Fruit fly (Drosophila melanogaster) whole organism, pupa: ENCODE results near the gene grp.

ENCODE experiments used
- CG10348 ChIP-seq: fragments of 200-800 bp; sonication (Bioruptor generic); IDR thresholded peaks from 2 replicates; pipeline ENCODE4 v1.3.6; 2022; ENCODE audit warnings: missing biosample characterization, missing genetic modification characterization
- CG12605 ChIP-seq: fragments of 200-800 bp; sonication (Bioruptor generic); IDR thresholded peaks from 2 replicates; pipeline ENCODE4 v1.3.6; 2022; ENCODE audit warnings: missing biosample characterization, missing genetic modification characterization
- CG13204 ChIP-seq: fragments of 200-800 bp; sonication (Bioruptor generic); optimal IDR thresholded peaks from 2 replicates; lab custom pipeline; 2018; ENCODE audit warnings: missing biosample characterization, mild to moderate bottlenecking, missing genetic modification characterization, moderate library complexity
- CG14655 ChIP-seq: fragments of 200-800 bp; sonication (Bioruptor generic); optimal IDR thresholded peaks from 3 replicates; lab custom pipeline; 2017; ENCODE audit warnings: mild to moderate bottlenecking, missing biosample characterization, missing genetic modification reagents, missing genetic modification characterization
- CG15710 ChIP-seq: fragments of 200-800 bp; sonication (Bioruptor generic); optimal IDR thresholded peaks from 2 replicates; lab custom pipeline; 2018; ENCODE audit warnings: missing biosample characterization, mild to moderate bottlenecking, missing genetic modification characterization, moderate library complexity
- CG17806 ChIP-seq: fragments of 200-800 bp; sonication (Bioruptor generic); optimal IDR thresholded peaks from 2 replicates; lab custom pipeline; 2018; ENCODE audit warnings: missing biosample characterization, mild to moderate bottlenecking, missing genetic modification characterization, moderate library complexity
- CG32121 ChIP-seq: fragments of 200-800 bp; sonication (Bioruptor generic); IDR thresholded peaks from 2 replicates; pipeline ENCODE4 v1.3.6; 2022; ENCODE audit warnings: missing biosample characterization, missing genetic modification characterization
- CG34367 ChIP-seq: fragments of 200-800 bp; sonication (Bioruptor generic); optimal IDR thresholded peaks from 2 replicates; lab custom pipeline; 2018; ENCODE audit warnings: missing biosample characterization, mild to moderate bottlenecking, missing genetic modification characterization
- CG4496 ChIP-seq: fragments of 200-800 bp; sonication (Bioruptor generic); IDR thresholded peaks from 3 replicates; pipeline ENCODE4 v1.3.6; 2022; ENCODE audit warnings: missing biosample characterization, missing genetic modification characterization
- CG8159 ChIP-seq: fragments of 200-800 bp; sonication (Bioruptor generic); optimal IDR thresholded peaks from 3 replicates; lab custom pipeline; 2018; ENCODE audit warnings: missing biosample characterization, mild to moderate bottlenecking, missing genetic modification characterization, moderate library complexity
- CG8301 ChIP-seq: fragments of 200-800 bp; sonication (Bioruptor generic); optimal IDR thresholded peaks from 2 replicates; lab custom pipeline; 2018; ENCODE audit warnings: missing biosample characterization, mild to moderate bottlenecking, missing genetic modification characterization
- CG9948 ChIP-seq: fragments of 200-800 bp; sonication (Bioruptor generic); optimal IDR thresholded peaks from 2 replicates; lab custom pipeline; 2018; ENCODE audit warnings: missing biosample characterization, mild to moderate bottlenecking, missing genetic modification characterization, moderate library complexity
- D1 ChIP-seq: fragments of 200-800 bp; sonication (Bioruptor generic); optimal IDR thresholded peaks from 2 replicates; lab custom pipeline; 2018; ENCODE audit warnings: missing biosample characterization, mild to moderate bottlenecking, missing genetic modification characterization, moderate library complexity
- EcR ChIP-seq: fragments of 200-800 bp; sonication (Bioruptor generic); optimal IDR thresholded peaks from 3 replicates; lab custom pipeline; 2019; ENCODE audit warnings: missing biosample characterization, missing genetic modification characterization, mild to moderate bottlenecking, moderate library complexity, missing genetic modification reagents
- Ets98B ChIP-seq: fragments of 200-800 bp; sonication (Bioruptor generic); IDR thresholded peaks from 2 replicates; pipeline ENCODE4 v1.3.6; 2022; ENCODE audit warnings: missing biosample characterization, missing genetic modification characterization
- Pif1A ChIP-seq: fragments of 200-800 bp; sonication (Bioruptor generic); optimal IDR thresholded peaks from 3 replicates; lab custom pipeline; 2016; ENCODE audit warnings: missing biosample characterization, missing genetic modification characterization
- Pif1B ChIP-seq: fragments of 200-800 bp; sonication (Bioruptor generic); optimal IDR thresholded peaks from 3 replicates; lab custom pipeline; 2016; ENCODE audit warnings: missing biosample characterization, missing genetic modification characterization
- Snoo ChIP-seq: fragments of 200-800 bp; sonication (Bioruptor generic); optimal IDR thresholded peaks from 3 replicates; lab custom pipeline; 2017; ENCODE audit warnings: missing biosample characterization, mild to moderate bottlenecking, missing genetic modification characterization, inconsistent platforms
- fd96Ca ChIP-seq: fragments of 200-800 bp; sonication (Bioruptor generic); IDR thresholded peaks from 3 replicates; pipeline ENCODE4 v1.3.6; 2022; ENCODE audit warnings: missing biosample characterization, missing genetic modification characterization
- gl ChIP-seq: fragments of 200-800 bp; sonication (Bioruptor generic); optimal IDR thresholded peaks from 2 replicates; lab custom pipeline; 2018; ENCODE audit warnings: missing biosample characterization, mild to moderate bottlenecking, missing genetic modification characterization
- rn ChIP-seq: fragments of 200-800 bp; sonication (Bioruptor generic); IDR thresholded peaks from 2 replicates; pipeline ENCODE4 v1.3.6; 2022; ENCODE audit warnings: missing biosample characterization, missing genetic modification characterization

The grp gene

dm6 chr2L:16706882-16707775 lies 27.3 kb downstream of the grp start:
- TF ChIP-seq Ets98B, result no peak
- no peak for TF ChIP-seq rn
- TF ChIP-seq D1 (tag; lab: Kevin White, UChicago), result no peak
- TF ChIP-seq EcR (GFP tag; lab: Kevin White, UChicago), result no peak

DNA sequence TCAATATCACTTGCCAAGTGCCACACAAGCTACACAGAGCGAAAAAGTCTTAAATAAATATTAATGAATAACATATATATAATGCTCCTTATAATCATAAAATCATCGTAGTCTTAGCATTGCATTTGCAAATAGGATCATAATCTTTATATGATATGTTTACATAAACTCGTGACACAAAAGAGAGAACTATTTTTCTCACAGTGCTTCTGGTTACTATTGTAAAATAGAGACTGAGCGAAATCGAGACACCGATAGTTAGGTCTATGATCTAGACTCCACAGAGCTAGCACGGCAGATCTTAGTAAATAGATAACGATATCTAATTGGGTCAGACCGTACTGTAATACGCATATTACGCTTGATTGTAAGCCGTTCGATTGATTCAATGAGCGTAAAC lies 29.8 kb downstream of the grp start:
- TF ChIP-seq gl (tag; lab: Kevin White, UChicago) (no peak), Pif1B (peak; percentile 44), Snoo (tag; lab: Kevin White, UChicago) (no peak), CG12605 (peak; percentile 88), CG10348 (no peak; the same call in 1 of the 2 replicates), CG14655 (GFP tag; lab: Kevin White, UChicago) (no peak), Pif1A (GFP tag; lab: Kevin White, UChicago) (peak; percentile 7)

dm6 chr2L:16710234-16710633 lies 30.4 kb downstream of the grp start:
- TF ChIP-seq Ets98B, result no peak
- TF ChIP-seq EcR (GFP tag; lab: Kevin White, UChicago), result no peak
- no peak for TF ChIP-seq CG13204 (GFP tag; lab: Kevin White, UChicago)
- TF ChIP-seq D1 (tag; lab: Kevin White, UChicago), result no peak
- no peak for TF ChIP-seq CG12605
- no peak for TF ChIP-seq CG8301 (tag; lab: Kevin White, UChicago)
- TF ChIP-seq, all 21 proteins: peak for 0

DNA sequence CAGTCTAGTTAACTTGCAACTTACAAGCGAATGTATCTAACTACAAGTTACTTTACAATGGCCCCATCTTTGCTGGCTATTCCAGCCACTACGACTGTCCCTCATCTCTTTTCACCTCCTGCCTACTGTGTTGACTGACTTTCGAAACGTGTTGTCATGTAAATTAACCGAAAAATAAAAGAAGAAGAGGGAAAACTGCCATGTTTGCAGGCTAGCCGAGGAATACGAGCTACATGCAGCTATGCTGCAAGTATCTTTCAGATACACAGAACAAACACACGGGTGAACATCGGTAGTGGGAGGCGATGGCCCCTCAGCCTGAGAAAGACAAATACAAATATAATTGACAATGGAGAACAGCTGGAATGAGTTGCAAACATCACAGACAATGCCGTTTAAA lies 30.8 kb downstream of the grp start:
- TF ChIP-seq Pif1B (no peak), gl (tag; lab: Kevin White, UChicago) (no peak), D1 (tag; lab: Kevin White, UChicago) (no peak), CG15710 (tag; lab: Kevin White, UChicago) (no peak), CG13204 (GFP tag; lab: Kevin White, UChicago) (no peak), CG34367 (tag; lab: Kevin White, UChicago) (no peak), CG14655 (GFP tag; lab: Kevin White, UChicago) (no peak), CG8159 (tag; lab: Kevin White, UChicago) (no peak), rn (no peak), Snoo (tag; lab: Kevin White, UChicago) (no peak), CG12605 (no peak), Ets98B (no peak), CG32121 (GFP tag; lab: Robert Waterston, UW) (no peak), Pif1A (GFP tag; lab: Kevin White, UChicago) (no peak), CG17806 (tag; lab: Kevin White, UChicago) (no peak), CG10348 (no peak), fd96Ca (GFP tag; lab: Robert Waterston, UW) (no peak)
- TF ChIP-seq, all 21 proteins: peak for 0

- TF ChIP-seq CG32121 (GFP tag; lab: Robert Waterston, UW) (no peak), CG12605 (no peak), CG10348 (no peak), CG9948 (tag; lab: Kevin White, UChicago) (no peak), gl (tag; lab: Kevin White, UChicago) (no peak), Ets98B (no peak)
Observed at dm6 chr2L:16711891-16712290, 32.0 kb downstream of the grp start.

dm6 chr2L:16713929-16714328 lies 34.1 kb downstream of the grp start:
- TF ChIP-seq Snoo (tag; lab: Kevin White, UChicago) (no peak), CG14655 (GFP tag; lab: Kevin White, UChicago) (no peak), Pif1B (no peak), rn (no peak), CG34367 (tag; lab: Kevin White, UChicago) (no peak), CG17806 (tag; lab: Kevin White, UChicago) (no peak), CG12605 (no peak), gl (tag; lab: Kevin White, UChicago) (no peak), CG32121 (GFP tag; lab: Robert Waterston, UW) (no peak), CG8159 (tag; lab: Kevin White, UChicago) (no peak), CG4496 (GFP tag; lab: Robert Waterston, UW) (no peak), CG8301 (tag; lab: Kevin White, UChicago) (no peak), Ets98B (no peak), fd96Ca (GFP tag; lab: Robert Waterston, UW) (no peak), CG13204 (GFP tag; lab: Kevin White, UChicago) (no peak), CG9948 (tag; lab: Kevin White, UChicago) (no peak), CG10348 (no peak), CG15710 (tag; lab: Kevin White, UChicago) (no peak)
- TF ChIP-seq, all 21 proteins: peak for 0
